Fruit fly (Drosophila melanogaster) whole organism, pupa: ENCODE measurements around the gene CG6293.

Experiments used
- CG12605 ChIP-seq: fragments of 200-800 bp; sonication (Bioruptor generic); IDR thresholded peaks from 2 replicates; pipeline ENCODE4 v1.3.6; 2022; ENCODE audit warnings: missing biosample characterization, missing genetic modification characterization
- CG15710 ChIP-seq: fragments of 200-800 bp; sonication (Bioruptor generic); optimal IDR thresholded peaks from 2 replicates; lab custom pipeline; 2018; ENCODE audit warnings: missing biosample characterization, mild to moderate bottlenecking, missing genetic modification characterization, moderate library complexity
- D1 ChIP-seq: fragments of 200-800 bp; sonication (Bioruptor generic); optimal IDR thresholded peaks from 2 replicates; lab custom pipeline; 2018; ENCODE audit warnings: missing biosample characterization, mild to moderate bottlenecking, missing genetic modification characterization, moderate library complexity
- Ets98B ChIP-seq: fragments of 200-800 bp; sonication (Bioruptor generic); IDR thresholded peaks from 2 replicates; pipeline ENCODE4 v1.3.6; 2022; ENCODE audit warnings: missing biosample characterization, missing genetic modification characterization
- Snoo ChIP-seq: fragments of 200-800 bp; sonication (Bioruptor generic); optimal IDR thresholded peaks from 3 replicates; lab custom pipeline; 2017; ENCODE audit warnings: missing biosample characterization, mild to moderate bottlenecking, missing genetic modification characterization, inconsistent platforms

dm6 chr3R:10332823-10333263 lies 21.4 kb upstream of the CG6293 start, which contains the start of gene sle:
- peak; percentile 62 for TF ChIP-seq Snoo
- no peak for TF ChIP-seq Ets98B (GFP tag; lab: Robert Waterston, UW)
- TF ChIP-seq CG12605 (GFP tag; lab: Robert Waterston, UW), result no peak
- no peak for TF ChIP-seq D1 (tag; lab: Kevin White, UChicago)
- TF ChIP-seq CG15710, result peak; percentile 17
